Fruit fly (Drosophila melanogaster): Measurements from ENCODE around the gene RagA-B.

Gene RagA-B

DNA sequence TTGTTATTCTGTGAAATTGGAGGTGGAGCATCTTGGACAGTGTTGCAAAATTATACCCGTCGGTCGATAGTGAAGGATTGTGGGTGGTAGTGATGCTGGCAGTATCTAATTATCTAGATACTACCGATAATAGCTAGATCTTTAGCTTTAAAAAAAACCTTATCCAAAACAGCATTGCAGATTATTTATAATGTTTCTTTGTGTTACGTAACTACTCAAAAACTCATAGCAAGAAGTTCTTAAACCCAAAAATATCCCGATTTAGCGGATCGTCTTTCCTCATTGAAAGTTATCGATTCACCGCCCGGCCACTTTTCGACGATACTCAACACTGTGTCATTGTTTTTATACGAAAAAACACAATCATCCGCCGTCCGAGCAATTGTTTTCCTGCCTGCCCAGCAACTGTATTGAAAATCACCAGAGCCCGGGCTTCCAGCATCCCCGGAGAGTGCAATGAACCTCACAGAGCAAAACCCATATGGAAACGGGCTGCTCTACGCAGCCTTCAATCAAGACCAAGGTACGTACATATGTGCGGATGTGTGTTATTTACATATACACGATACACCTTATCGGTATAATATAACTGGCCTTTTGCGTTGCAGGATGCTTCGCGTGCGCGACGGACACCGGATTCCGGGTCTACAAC is 8.9 kb upstream of the RagA-B start, which contains the start of gene CG11975 (continued):
- TF ChIP-seq gce (GFP tag; IDR thresholded peaks at IDR 0.05) (no peak), Hr78 (GFP tag; optimal IDR thresholded peaks at IDR 0.05) (no peak), MESR4 (GFP tag; optimal IDR thresholded peaks at IDR 0.05) (peak; percentile 36), slou (GFP tag; optimal IDR thresholded peaks at IDR 0.05) (peak; percentile 70), emc (GFP tag; optimal IDR thresholded peaks at IDR 0.05) (peak; percentile 36), gsb-n (tag; optimal IDR thresholded peaks at IDR 0.05) (no peak), B-H1 (GFP tag; IDR thresholded peaks at IDR 0.05) (no peak), grn (GFP tag; optimal IDR thresholded peaks at IDR 0.05) (no peak), CG4617 (GFP tag; optimal IDR thresholded peaks at IDR 0.05; ENCODE audit: borderline replicate concordance) (peak; percentile 92), eyg (GFP tag; optimal IDR thresholded peaks at IDR 0.05) (peak; percentile 80), gro (GFP tag; optimal IDR thresholded peaks at IDR 0.05) (peak; percentile 86), zfh1 (GFP tag; IDR thresholded peaks at IDR 0.05) (peak; percentile 58), Blimp-1 (GFP tag; optimal IDR thresholded peaks at IDR 0.05) (no peak), sens (GFP tag) (peak; percentile 98), Dip3 (GFP tag; optimal IDR thresholded peaks at IDR 0.05) (peak; percentile 82), CG6254 (GFP tag; optimal IDR thresholded peaks at IDR 0.05) (no peak), salm (tag; optimal IDR thresholded peaks at IDR 0.05) (no peak), Awh (GFP tag; IDR thresholded peaks at IDR 0.05) (0 out of 2 replicates have a peak, but pooled peaks have one; percentile 44), CG32532 (GFP tag; IDR thresholded peaks at IDR 0.05) (peak; percentile 73), chif (GFP tag; optimal IDR thresholded peaks at IDR 0.05) (peak; percentile 72 to 81), Dfd (GFP tag; optimal IDR thresholded peaks at IDR 0.05) (no peak), ATbp (GFP tag; optimal IDR thresholded peaks at IDR 0.05) (no peak), dimm (GFP tag; IDR thresholded peaks at IDR 0.05) (no peak), CG13775 (GFP tag; optimal IDR thresholded peaks at IDR 0.05) (peak; percentile 86), Hmx (GFP tag; optimal IDR thresholded peaks at IDR 0.05) (no peak), CG8944 (GFP tag; optimal IDR thresholded peaks at IDR 0.05) (peak; percentile 84), CG11695 (GFP tag; IDR thresholded peaks at IDR 0.05) (no peak), Hsf (GFP tag; optimal IDR thresholded peaks at IDR 0.05) (peak; percentile 83), CG12744 (GFP tag; optimal IDR thresholded peaks at IDR 0.05) (peak; percentile 75), CG14667 (GFP tag; IDR thresholded peaks at IDR 0.05) (0 out of 2 replicates have a peak, but pooled peaks have one; percentile 12), insv (GFP tag; optimal IDR thresholded peaks at IDR 0.05) (peak in 1 of 2 experiments; percentile 51), aop (GFP tag; IDR thresholded peaks at IDR 0.05) (no peak), Sry-δ (GFP tag; optimal IDR thresholded peaks at IDR 0.05) (peak; percentile 96), CG16863 (GFP tag; optimal IDR thresholded peaks at IDR 0.05) (peak; percentile 80), CG16813 (GFP tag; IDR thresholded peaks at IDR 0.05; ENCODE audit: partially characterized antibody) (peak; percentile 64), CG11504 (tag; optimal IDR thresholded peaks at IDR 0.05) (no peak), gcm (GFP tag; optimal IDR thresholded peaks at IDR 0.05) (no peak), CG10654 (GFP tag; optimal IDR thresholded peaks at IDR 0.05) (peak; percentile 69), danr (GFP tag; IDR thresholded peaks at IDR 0.05) (no peak; the same call in 1 of the 2 replicates), CG13287 (GFP tag; IDR thresholded peaks at IDR 0.05; ENCODE audit: partially characterized antibody) (peak; percentile 84), tap (tag; optimal IDR thresholded peaks at IDR 0.05) (no peak), CG7271 (tag; optimal IDR thresholded peaks at IDR 0.05) (no peak), stc (GFP tag; IDR thresholded peaks at IDR 0.05) (no peak), repo (GFP tag; optimal IDR thresholded peaks at IDR 0.05) (peak; percentile 73), CG13894 (tag; optimal IDR thresholded peaks at IDR 0.05) (no peak), CG7963 (GFP tag; IDR thresholded peaks at IDR 0.05; ENCODE audit: partially characterized antibody) (0 out of 3 replicates have a peak, but pooled peaks have one; percentile 4), her (GFP tag; optimal IDR thresholded peaks at IDR 0.05) (peak; percentile 82), HLH3B (GFP tag; IDR thresholded peaks at IDR 0.05) (peak; percentile 25; the same call in 1 of the 2 replicates), CG3407 (GFP tag; optimal IDR thresholded peaks at IDR 0.05) (no peak), nerfin-2 (GFP tag; IDR thresholded peaks at IDR 0.05; ENCODE audit: partially characterized antibody) (no peak)
